Fruit fly (Drosophila melanogaster) whole organism, pupa: ENCODE measurements around the gene drn.

Experiments
- CG8301 ChIP-seq: fragments of 200-800 bp; sonication (Bioruptor generic); optimal IDR thresholded peaks from 2 replicates; lab custom pipeline; 2018; ENCODE audit warnings: missing biosample characterization, mild to moderate bottlenecking, missing genetic modification characterization
- D1 ChIP-seq: fragments of 200-800 bp; sonication (Bioruptor generic); optimal IDR thresholded peaks from 2 replicates; lab custom pipeline; 2018; ENCODE audit warnings: missing biosample characterization, mild to moderate bottlenecking, missing genetic modification characterization, moderate library complexity
- EcR ChIP-seq: fragments of 200-800 bp; sonication (Bioruptor generic); optimal IDR thresholded peaks from 3 replicates; lab custom pipeline; 2019; ENCODE audit warnings: missing biosample characterization, missing genetic modification characterization, mild to moderate bottlenecking, moderate library complexity, missing genetic modification reagents

DNA sequence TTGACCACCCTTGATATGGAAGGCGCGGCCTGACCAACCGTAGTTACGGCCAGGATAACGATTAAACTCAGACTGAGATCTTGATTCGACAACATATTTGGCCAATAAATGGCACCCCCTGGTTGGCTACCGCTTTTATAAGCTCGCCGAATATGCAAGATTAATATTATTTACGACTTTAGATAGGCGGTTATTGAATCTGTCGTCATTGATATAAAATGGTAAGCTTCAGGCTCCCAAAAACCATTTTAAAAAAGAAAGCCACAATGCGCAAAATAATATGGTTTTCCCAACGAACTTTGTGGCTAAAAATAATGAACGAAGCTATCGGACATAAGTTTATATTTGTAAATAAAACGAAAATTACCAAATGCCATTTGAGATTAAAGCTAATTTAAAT is 9.8 kb upstream of the drn start, which contains the start of gene CG12951:
- TF ChIP-seq D1 (tag; lab: Kevin White, UChicago) (no peak), CG8301 (tag; lab: Kevin White, UChicago) (no peak), EcR (GFP tag; lab: Kevin White, UChicago) (no peak)
